Fruit fly (Drosophila melanogaster): ENCODE measurements around the gene CG13124.

Gene CG13124

DNA sequence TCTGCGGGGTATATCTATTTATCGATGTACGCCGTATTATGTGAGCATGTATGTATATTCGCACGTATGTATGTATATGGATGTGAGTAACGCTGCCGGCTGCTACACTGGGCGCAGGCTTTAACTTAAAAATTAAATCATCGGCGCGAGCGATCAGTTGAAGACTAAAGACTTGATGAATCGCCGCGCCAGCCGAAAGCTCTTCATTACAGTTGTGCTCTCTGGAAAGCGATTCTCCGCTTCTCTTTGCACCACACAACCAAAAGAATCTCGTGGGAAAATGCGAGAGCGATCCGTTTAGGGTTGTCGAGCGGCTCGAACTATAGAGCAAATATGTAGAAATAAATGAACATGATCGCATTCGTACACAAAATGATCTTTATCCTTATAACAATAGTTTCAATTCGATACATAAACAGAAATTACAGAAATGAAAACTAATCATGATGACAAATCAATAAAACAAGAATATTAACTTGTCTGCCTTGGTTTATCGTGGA, at the start of gene CG13124:
Gene CG13124 (minus strand): TSS at position 166 of the 500 bp plus-strand sequence.
- no peak for TF ChIP-seq Dll (optimal IDR thresholded peaks at IDR 0.05)
- no peak for TF ChIP-seq pan (optimal IDR thresholded peaks at IDR 0.05)
- no peak for TF ChIP-seq usp (GFP tag; optimal IDR thresholded peaks at IDR 0.05)
- no peak for TF ChIP-seq CG8478 (optimal IDR thresholded peaks at IDR 0.05)
- TF ChIP-seq psq (optimal IDR thresholded peaks at IDR 0.05): no peak
- no peak for TF ChIP-seq EcR (GFP tag; optimal IDR thresholded peaks at IDR 0.05)

DNA sequence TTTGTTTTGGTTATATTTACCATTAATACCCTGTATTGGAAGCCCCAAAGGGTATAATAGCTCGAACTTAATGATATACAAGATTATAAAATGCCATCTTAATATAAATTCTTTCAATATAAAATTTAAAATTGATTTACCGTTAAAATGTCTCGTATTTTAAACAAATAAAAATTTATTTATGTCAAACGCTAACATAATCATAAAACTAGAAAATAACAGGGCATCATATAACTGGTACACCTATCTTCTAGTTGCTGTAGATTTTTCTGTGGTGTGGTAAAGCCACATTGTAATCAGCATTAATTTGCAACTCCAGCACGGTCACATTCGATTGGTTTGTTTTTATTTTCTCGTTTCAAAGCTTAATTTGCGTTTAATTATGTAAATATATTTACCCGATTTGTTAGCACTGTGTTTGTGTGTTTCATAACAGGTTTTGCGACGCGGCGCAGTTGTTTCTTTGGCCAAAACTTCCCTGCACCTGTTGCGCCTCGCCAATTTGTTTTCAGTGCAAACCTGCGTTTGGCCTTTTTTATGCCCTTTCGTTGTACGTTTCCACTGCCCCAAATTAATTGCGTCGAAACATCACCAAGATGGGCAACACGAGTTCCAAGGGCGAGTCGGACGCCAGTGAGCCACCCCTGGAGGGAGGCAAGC, 48.7 kb upstream of the CG13124 start, which contains the start of the genes CG4658 and CG5846:
Gene CG4658 (plus strand): TSS at position 140 of the 660 bp plus-strand sequence.
Gene CG5846 (minus strand): TSS at position 245 of the 660 bp plus-strand sequence.
- TF ChIP-seq usp (GFP tag; optimal IDR thresholded peaks at IDR 0.05): no peak
- TF ChIP-seq EcR (GFP tag; optimal IDR thresholded peaks at IDR 0.05): no peak
- peak; percentile 96 for TF ChIP-seq pan (optimal IDR thresholded peaks at IDR 0.05)
- no peak for TF ChIP-seq CG8478 (optimal IDR thresholded peaks at IDR 0.05)
- TF ChIP-seq psq (optimal IDR thresholded peaks at IDR 0.05): no peak

DNA sequence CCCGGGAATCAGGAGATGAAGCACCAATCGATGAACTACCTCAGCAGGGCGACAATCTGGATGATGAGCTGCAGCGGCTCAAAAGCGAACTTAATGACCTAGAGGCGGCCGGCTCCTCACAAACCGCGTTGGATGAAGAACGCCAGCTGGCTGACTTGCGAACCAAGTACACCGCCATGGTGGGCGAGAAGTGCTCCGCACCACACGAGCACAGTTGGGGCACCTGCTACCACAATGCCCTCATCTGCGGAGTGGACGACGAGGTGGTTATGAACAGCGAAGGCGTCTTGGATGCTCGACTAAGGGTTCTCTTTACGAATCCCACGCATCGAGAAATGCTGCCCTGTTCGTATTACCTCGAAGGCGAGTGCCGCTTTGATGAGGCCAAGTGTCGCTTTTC, 46.3 kb upstream of the CG13124 start:
- TF ChIP-seq psq (optimal IDR thresholded peaks at IDR 0.05) (no peak), pan (optimal IDR thresholded peaks at IDR 0.05) (no peak)

DNA sequence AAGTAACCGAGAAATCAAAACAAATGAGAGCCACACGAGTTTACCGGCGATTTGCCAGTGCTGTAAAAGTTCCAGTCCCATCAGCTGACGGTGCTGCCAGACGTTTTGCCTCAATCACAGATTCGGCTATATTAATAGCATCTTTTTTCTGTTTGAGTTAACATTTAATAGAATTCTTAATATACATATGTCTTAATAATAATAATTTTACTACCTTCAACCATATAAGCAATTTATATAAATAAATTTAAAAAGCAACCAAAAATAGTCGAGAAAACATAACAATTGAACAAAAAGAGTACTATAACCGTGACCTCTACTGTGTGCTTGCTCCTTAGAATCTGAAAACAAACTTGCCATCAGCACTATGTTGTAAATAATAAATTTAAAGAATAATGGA, 45.7 kb upstream of the CG13124 start, which contains the start of the genes CG13126 and CG4709:
Gene CG13126 (minus strand): TSS at position 63 of the 400 bp plus-strand sequence.
Gene CG4709 (plus strand): TSS at position 207 of the 400 bp plus-strand sequence.
- TF ChIP-seq Dll (optimal IDR thresholded peaks at IDR 0.05): no peak
- TF ChIP-seq usp (GFP tag; optimal IDR thresholded peaks at IDR 0.05): no peak
- no peak for TF ChIP-seq CG8478 (optimal IDR thresholded peaks at IDR 0.05)
- TF ChIP-seq pan (optimal IDR thresholded peaks at IDR 0.05): no peak
- TF ChIP-seq psq (optimal IDR thresholded peaks at IDR 0.05): no peak

DNA sequence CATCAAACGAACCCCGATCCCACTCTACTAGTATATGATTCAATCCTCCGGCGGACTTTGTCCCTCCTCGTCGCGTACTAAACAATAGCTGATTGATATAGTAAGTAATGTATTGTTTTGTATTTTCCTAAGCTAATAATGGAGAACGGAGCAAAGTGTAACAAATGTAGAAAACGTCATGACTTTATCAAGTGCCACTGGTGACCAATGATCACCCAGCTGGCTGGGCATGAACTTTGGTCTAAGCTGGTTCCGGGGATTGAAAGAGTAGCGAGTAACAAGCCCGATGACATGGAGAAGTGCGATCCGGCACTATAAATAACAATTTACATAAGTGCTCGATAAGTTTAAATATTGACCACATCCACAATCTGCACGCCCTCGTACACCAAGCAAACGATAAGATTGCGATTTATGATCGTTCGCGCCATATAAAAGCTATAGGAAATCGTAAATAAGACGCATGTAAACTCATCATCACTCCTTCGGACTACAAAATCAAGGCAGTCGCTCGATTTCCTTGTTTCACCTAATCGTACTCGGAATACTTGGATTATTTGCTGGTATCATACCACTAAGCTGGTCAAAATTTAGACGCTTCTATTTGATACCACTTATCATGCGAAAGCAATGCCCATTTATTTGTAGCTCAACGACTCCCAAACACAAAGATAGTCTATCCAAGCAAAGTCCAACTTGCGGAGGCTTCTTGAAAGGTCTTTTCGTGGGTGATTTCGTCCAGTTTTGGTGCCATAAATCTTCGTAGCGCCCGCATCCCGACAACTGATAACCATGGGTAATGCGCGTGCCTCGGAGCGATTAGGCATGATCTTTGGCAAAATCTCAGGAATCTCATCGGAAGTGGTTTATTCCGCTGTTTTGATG, 41.0 kb upstream of the CG13124 start:
- TF ChIP-seq CG8478 (optimal IDR thresholded peaks at IDR 0.05): no peak
- no peak for TF ChIP-seq Dll (optimal IDR thresholded peaks at IDR 0.05)
- no peak for TF ChIP-seq usp (GFP tag; optimal IDR thresholded peaks at IDR 0.05)
- TF ChIP-seq EcR (GFP tag; optimal IDR thresholded peaks at IDR 0.05): no peak
- no peak for TF ChIP-seq pan (optimal IDR thresholded peaks at IDR 0.05)
- no peak for TF ChIP-seq psq (optimal IDR thresholded peaks at IDR 0.05)

DNA sequence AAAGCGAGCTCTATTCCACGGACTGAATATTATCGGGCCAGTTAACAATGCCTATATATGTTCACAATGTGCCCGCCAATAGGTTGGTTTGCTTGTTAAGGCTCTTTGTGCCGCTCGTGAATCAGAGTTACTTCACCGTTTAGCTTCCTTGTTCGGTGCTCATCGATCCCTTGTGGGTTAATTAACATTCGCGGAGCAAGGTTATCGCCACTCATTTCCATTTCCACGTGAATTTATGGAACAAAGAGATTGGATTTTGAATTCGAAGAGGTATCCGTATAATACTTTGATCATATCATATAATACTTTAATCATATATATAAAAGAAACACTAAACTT, 40.1 kb upstream of the CG13124 start:
- TF ChIP-seq CG8478 (optimal IDR thresholded peaks at IDR 0.05) (no peak), Dll (optimal IDR thresholded peaks at IDR 0.05) (no peak), usp (GFP tag; optimal IDR thresholded peaks at IDR 0.05) (no peak), pan (optimal IDR thresholded peaks at IDR 0.05) (no peak), psq (optimal IDR thresholded peaks at IDR 0.05) (no peak), EcR (GFP tag; optimal IDR thresholded peaks at IDR 0.05) (no peak)

DNA sequence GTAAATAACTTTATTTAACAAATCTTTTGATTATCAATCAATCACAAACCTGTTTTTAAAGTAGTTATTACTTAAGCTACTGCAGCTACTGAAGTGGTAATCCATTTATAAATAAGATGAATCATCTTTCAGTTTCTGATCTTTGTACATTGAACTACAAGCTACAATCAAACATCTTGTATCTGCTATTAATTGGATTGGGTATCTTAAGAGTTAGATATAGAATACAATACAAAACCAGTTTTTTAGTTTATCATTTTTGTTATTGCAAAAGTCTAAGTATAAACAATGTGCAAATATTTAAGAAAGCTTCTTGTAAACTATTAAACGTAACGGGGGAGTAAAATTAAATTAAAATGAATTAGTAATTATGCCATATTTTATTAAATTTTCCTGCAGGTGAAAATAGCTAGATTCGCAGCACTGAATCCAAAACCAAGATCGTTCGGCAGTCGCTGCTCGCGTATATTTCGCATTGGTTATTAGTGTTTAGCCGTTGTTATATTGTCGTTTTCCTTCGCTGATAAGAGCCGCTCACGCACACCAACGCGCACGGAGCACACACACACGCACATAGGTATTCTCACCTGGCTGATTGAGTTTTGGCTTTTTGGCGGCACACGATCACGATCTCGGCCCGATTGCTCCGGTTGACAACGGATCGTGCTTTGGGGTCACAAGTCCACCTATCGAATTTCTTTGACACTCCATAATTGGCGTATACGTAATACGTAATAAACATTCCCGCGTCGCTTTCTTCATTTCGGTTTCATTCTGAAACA, 39.5 kb upstream of the CG13124 start:
- TF ChIP-seq Dll (optimal IDR thresholded peaks at IDR 0.05) (no peak), usp (GFP tag; optimal IDR thresholded peaks at IDR 0.05) (no peak), pan (optimal IDR thresholded peaks at IDR 0.05) (no peak), CG8478 (optimal IDR thresholded peaks at IDR 0.05) (no peak), EcR (GFP tag; optimal IDR thresholded peaks at IDR 0.05) (no peak), psq (optimal IDR thresholded peaks at IDR 0.05) (no peak)

DNA sequence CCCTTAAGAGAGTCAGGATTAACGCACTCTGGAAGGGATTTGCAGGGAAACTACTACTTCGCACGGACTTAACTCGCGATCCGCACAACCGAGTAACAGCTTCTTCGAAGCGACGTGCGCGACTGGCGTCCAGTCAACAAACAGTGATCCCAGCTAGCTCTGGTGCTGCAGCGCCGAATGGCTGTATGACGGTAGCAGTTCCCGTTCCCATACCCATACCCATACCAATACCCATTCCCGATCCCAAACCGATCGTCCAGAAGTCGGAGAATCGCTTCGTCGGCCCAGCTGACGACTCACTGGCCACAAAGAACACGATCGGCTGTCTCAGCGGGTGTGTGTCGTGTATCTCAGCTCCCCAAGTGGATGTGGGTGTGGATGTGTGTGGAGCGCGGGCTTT, 38.8 kb upstream of the CG13124 start, which contains the start of gene CG5853:
Gene CG5853 (minus strand): TSS at position 384 of the 400 bp plus-strand sequence.
- TF ChIP-seq Dll (optimal IDR thresholded peaks at IDR 0.05): no peak
- TF ChIP-seq EcR (GFP tag; optimal IDR thresholded peaks at IDR 0.05): no peak
- TF ChIP-seq usp (GFP tag; optimal IDR thresholded peaks at IDR 0.05): no peak
- no peak for TF ChIP-seq psq (optimal IDR thresholded peaks at IDR 0.05)
- no peak for TF ChIP-seq pan (optimal IDR thresholded peaks at IDR 0.05)
- TF ChIP-seq CG8478 (optimal IDR thresholded peaks at IDR 0.05): no peak

DNA sequence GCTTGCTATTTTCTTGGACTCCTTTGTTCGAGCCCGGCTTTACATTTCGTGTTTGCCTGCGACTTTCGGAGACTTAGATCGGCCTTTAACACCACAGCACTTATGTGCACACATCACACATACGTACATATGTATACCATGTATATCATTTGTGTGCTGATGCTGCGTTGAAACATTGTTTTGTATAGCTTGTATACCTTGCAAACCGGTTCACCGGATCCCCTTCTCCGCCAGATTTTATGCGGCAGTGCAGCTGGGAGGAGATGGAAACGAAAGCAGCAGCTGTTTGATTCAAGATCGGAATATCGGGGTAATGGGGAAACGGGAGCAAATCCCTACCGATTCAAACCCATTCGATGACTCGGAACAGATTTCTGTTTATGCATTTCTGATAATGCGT, 37.6 kb upstream of the CG13124 start:
- TF ChIP-seq psq (optimal IDR thresholded peaks at IDR 0.05) (no peak), pan (optimal IDR thresholded peaks at IDR 0.05) (no peak), usp (GFP tag; optimal IDR thresholded peaks at IDR 0.05) (no peak), EcR (GFP tag; optimal IDR thresholded peaks at IDR 0.05) (no peak), Dll (optimal IDR thresholded peaks at IDR 0.05) (no peak), CG8478 (optimal IDR thresholded peaks at IDR 0.05) (no peak)

DNA sequence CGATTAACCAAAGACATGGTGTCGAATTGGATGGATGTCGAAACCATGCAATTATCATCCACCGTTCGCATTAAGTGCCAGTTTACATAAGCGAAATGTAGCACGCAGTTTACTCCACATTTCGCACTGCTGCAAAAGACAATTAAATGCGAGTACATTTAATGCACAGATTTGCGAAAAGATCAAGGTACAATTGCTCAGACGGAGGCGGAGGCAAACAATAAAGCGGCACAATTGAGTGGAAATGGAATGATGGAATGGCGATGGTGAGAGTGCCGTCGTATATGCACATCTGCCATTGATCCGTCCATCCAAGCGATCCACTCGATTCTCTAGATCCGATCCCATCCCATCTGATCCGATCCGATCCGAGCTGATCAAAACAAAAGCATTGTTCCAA, 36.7 kb upstream of the CG13124 start:
- TF ChIP-seq psq (optimal IDR thresholded peaks at IDR 0.05): no peak
- no peak for TF ChIP-seq EcR (GFP tag; optimal IDR thresholded peaks at IDR 0.05)
- no peak for TF ChIP-seq CG8478 (optimal IDR thresholded peaks at IDR 0.05)
- TF ChIP-seq Dll (optimal IDR thresholded peaks at IDR 0.05): no peak
- no peak for TF ChIP-seq usp (GFP tag; optimal IDR thresholded peaks at IDR 0.05)
- TF ChIP-seq pan (optimal IDR thresholded peaks at IDR 0.05): no peak

DNA sequence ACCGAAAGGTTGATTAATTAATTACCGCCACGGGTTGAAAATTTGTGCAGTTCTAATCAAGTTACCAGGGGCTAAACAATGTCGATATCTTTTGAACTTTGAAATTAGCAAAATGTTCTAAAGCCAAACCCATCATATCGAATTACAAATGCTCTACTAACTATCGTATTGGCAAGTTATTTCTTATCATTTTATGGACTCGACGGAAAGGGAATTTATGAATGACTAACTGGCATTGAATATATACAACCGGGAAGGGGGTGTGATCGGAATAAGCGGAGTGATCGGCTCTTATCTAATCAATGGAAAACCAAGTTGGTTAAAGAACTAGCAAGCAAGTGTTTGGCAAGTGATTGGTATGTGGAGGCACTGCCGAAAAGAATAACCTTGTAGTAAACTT, 35.1 kb upstream of the CG13124 start:
- no peak for TF ChIP-seq usp (GFP tag; optimal IDR thresholded peaks at IDR 0.05)
- no peak for TF ChIP-seq EcR (GFP tag; optimal IDR thresholded peaks at IDR 0.05)
- TF ChIP-seq psq (optimal IDR thresholded peaks at IDR 0.05): no peak
- TF ChIP-seq pan (optimal IDR thresholded peaks at IDR 0.05): no peak
- no peak for TF ChIP-seq CG8478 (optimal IDR thresholded peaks at IDR 0.05)
- TF ChIP-seq Dll (optimal IDR thresholded peaks at IDR 0.05): no peak
